Worm (Caenorhabditis elegans): ENCODE measurements around the gene gop-3.

- TF ChIP-seq unc-62 (GFP tag; optimal IDR thresholded peaks at IDR 0.05) (no peak), mep-1 (tag; optimal IDR thresholded peaks at IDR 0.05) (no peak), elt-1 (tag; optimal IDR thresholded peaks at IDR 0.05; ENCODE audit: borderline replicate concordance, insufficient read depth) (no peak), drap-1 (GFP tag; optimal IDR thresholded peaks at IDR 0.05) (no peak), pha-4 (tag; optimal IDR thresholded peaks at IDR 0.05) (no peak), snpc-4 (tag; optimal IDR thresholded peaks at IDR 0.05) (no peak), lin-32 (GFP tag; optimal IDR thresholded peaks at IDR 0.05) (no peak), blmp-1 (tag; optimal IDR thresholded peaks at IDR 0.05) (no peak), lsy-2 (tag; optimal IDR thresholded peaks at IDR 0.05) (no peak), ztf-11 (tag; optimal IDR thresholded peaks at IDR 0.05) (no peak), ces-1 (GFP tag; optimal IDR thresholded peaks at IDR 0.05) (no peak), unc-120 (tag; optimal IDR thresholded peaks at IDR 0.05; ENCODE audit: poor library complexity, severe bottlenecking) (no peak), nhr-28 (tag; optimal IDR thresholded peaks at IDR 0.05) (no peak)
Observed at ce11 chrIII:5267217-5267906, 6.9 kb downstream of the gop-3 start, which contains the start of gene ZC395.5.
